Worm (Caenorhabditis elegans): ENCODE measurements around the gene pycr-1.

pycr-1 gene

DNA sequence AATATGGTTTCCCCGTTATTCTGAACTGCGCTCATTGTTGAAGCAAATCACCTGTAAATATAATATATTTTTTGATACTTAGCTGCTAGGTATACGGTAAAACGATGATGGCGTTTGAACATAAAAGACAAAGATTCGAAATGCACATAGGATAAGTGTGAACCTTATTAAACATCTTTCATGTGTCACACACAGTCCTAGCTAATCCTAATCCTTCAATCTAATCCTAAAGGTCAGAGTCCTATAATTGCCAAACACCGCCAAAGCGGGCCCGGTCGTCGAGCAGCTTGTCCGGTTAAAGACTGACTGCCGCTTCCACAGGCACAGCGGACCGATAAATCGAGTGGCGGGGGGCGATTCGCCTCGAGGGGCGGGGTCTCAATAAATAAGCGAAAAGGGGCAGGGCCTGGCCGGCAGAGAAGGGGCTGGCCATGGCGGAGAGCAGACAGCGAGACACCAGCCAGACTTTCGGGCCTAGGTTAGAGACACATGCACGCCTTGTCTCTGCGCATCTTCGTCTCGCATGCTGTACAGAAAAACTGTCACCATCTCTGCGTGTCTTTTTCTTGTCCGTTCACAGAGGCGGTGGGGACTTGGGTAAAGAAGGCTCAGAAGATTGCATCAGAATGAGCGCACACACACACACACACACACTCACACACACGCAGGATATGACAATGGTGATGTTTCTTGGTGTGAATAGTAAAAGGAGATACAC is 25.2 kb downstream of the pycr-1 start, which contains the start of gene F57G12.1 (continued):
- TF ChIP-seq rnt-1 (tag; optimal IDR thresholded peaks at IDR 0.05) (peak; percentile 27), hlh-8 (tag; optimal IDR thresholded peaks at IDR 0.05) (peak; percentile 13), ceh-22 (tag; optimal IDR thresholded peaks at IDR 0.05) (no peak), pag-3 (tag; optimal IDR thresholded peaks at IDR 0.05; ENCODE audit: borderline replicate concordance) (no peak), unc-55 (GFP tag; optimal IDR thresholded peaks at IDR 0.05) (peak; percentile 65), ref-2 (tag; optimal IDR thresholded peaks at IDR 0.05) (peak; percentile 69)

- TF ChIP-seq npax-4 (tag; optimal IDR thresholded peaks at IDR 0.05) = no peak
- no peak for TF ChIP-seq elt-4 (tag; optimal IDR thresholded peaks at IDR 0.05)
- no peak for TF ChIP-seq nfya-1 (tag; optimal IDR thresholded peaks at IDR 0.05)
- TF ChIP-seq lin-11 (tag; optimal IDR thresholded peaks at IDR 0.05) = no peak
- TF ChIP-seq hlh-15 (tag; optimal IDR thresholded peaks at IDR 0.05) = no peak
- TF ChIP-seq pros-1 (tag; optimal IDR thresholded peaks at IDR 0.05) = no peak
- TF ChIP-seq unc-3 (GFP tag; conservative IDR thresholded peaks at IDR 0.05) = no peak
- TF ChIP-seq unc-3 (tag; optimal IDR thresholded peaks at IDR 0.05) = no peak
- no peak for TF ChIP-seq lim-6 (tag; optimal IDR thresholded peaks at IDR 0.05)
- no peak for TF ChIP-seq mec-3 (tag; optimal IDR thresholded peaks at IDR 0.05; ENCODE audit: borderline replicate concordance)
These were observed 26.0 kb downstream of the pycr-1 start for ce11 chrX:12172482-12173134.

ce11 chrX:12173989-12174388 is 27.4 kb downstream of the pycr-1 start:
- TF ChIP-seq ztf-16 (tag; optimal IDR thresholded peaks at IDR 0.05) (no peak), ets-4 (tag; optimal IDR thresholded peaks at IDR 0.05) (no peak), elt-2 (tag; optimal IDR thresholded peaks at IDR 0.05) (no peak), elt-4 (tag; optimal IDR thresholded peaks at IDR 0.05) (no peak), nhr-232 (tag; optimal IDR thresholded peaks at IDR 0.05) (no peak)

DNA sequence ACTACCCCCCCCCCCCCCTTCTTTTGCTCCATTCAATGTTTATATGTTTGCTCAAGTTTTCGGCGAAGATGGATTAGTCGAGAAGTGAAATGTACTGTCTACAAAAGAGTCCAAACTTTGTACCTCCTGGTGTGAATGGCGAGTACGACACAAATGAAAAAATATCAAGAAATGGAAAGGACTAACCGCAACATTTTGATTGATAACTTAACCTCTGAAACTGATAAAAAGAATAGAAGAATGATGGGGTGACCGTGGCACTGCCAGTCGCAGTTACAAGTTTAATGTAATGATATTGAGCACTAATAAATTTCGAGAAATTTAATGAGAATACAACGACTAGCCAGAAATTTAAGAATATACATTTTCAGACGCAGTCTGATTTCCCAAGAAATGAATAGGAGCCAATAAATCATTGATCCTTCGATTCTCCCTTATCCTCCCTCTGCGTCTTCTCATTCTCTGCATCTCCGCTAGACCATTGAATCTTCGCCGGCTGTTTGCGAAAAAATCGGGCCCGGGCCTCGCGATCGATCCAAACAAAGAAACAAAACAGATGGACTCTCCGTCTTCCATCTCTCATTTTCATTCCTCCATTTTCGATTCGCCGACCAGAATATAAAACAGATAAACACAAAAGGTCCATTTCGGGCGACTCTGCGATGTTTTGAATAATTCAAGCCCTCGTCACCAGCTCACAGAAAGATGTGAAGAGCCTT is 28.2 kb downstream of the pycr-1 start:
- TF ChIP-seq nfya-1 (tag; optimal IDR thresholded peaks at IDR 0.05) (peak; percentile 6), unc-55 (GFP tag; optimal IDR thresholded peaks at IDR 0.05) (peak; percentile 24), tbx-7 (tag; optimal IDR thresholded peaks at IDR 0.05) (no peak)

ce11 chrX:12175667-12176278 is 29.1 kb downstream of the pycr-1 start:
- peak; percentile 9 for TF ChIP-seq ceh-2 (tag; optimal IDR thresholded peaks at IDR 0.05)
- no peak for TF ChIP-seq unc-42 (tag; optimal IDR thresholded peaks at IDR 0.05)
- TF ChIP-seq hlh-30 (tag; optimal IDR thresholded peaks at IDR 0.05; ENCODE audit: insufficient read depth) = no peak
- no peak for TF ChIP-seq K09A11.1 (tag; optimal IDR thresholded peaks at IDR 0.05; ENCODE audit: insufficient read depth)
- peak; percentile 35 for TF ChIP-seq unc-55 (GFP tag; optimal IDR thresholded peaks at IDR 0.05)
- TF ChIP-seq che-1 (tag; optimal IDR thresholded peaks at IDR 0.05) = no peak
- TF ChIP-seq ceh-34 (tag; optimal IDR thresholded peaks at IDR 0.05) = peak; percentile 71
- no peak for TF ChIP-seq ceh-45 (GFP tag; IDR thresholded peaks at IDR 0.05)
- no peak for TF ChIP-seq pat-9 (tag; optimal IDR thresholded peaks at IDR 0.05)
- peak; percentile 18 for TF ChIP-seq ceh-19 (GFP tag; optimal IDR thresholded peaks at IDR 0.05)
- TF ChIP-seq rnt-1 (tag; optimal IDR thresholded peaks at IDR 0.05) = peak; percentile 8
- no peak for TF ChIP-seq elt-2 (tag; optimal IDR thresholded peaks at IDR 0.05)
- TF ChIP-seq ceh-9 (tag; optimal IDR thresholded peaks at IDR 0.05) = no peak
- TF ChIP-seq tbx-7 (tag; optimal IDR thresholded peaks at IDR 0.05) = no peak
- TF ChIP-seq sox-4 (tag; optimal IDR thresholded peaks at IDR 0.05) = no peak
- no peak for TF ChIP-seq ref-2 (tag; optimal IDR thresholded peaks at IDR 0.05)
- TF ChIP-seq pros-1 (tag; optimal IDR thresholded peaks at IDR 0.05) = no peak
- peak; percentile 1 for TF ChIP-seq ceh-22 (tag; optimal IDR thresholded peaks at IDR 0.05)
- TF ChIP-seq C08G9.2 (tag; optimal IDR thresholded peaks at IDR 0.05) = no peak
- TF ChIP-seq hlh-8 (tag; optimal IDR thresholded peaks at IDR 0.05) = no peak
- no peak for TF ChIP-seq hlh-6 (tag; optimal IDR thresholded peaks at IDR 0.05)
- no peak for TF ChIP-seq nhr-11 (tag; optimal IDR thresholded peaks at IDR 0.05)
- TF ChIP-seq pag-3 (tag; optimal IDR thresholded peaks at IDR 0.05; ENCODE audit: borderline replicate concordance) = no peak
- TF ChIP-seq sox-2 (GFP tag; IDR thresholded peaks at IDR 0.05) = no peak
- no peak for TF ChIP-seq ceh-48 (tag; optimal IDR thresholded peaks at IDR 0.05)
- TF ChIP-seq ceh-14 (tag; optimal IDR thresholded peaks at IDR 0.05) = no peak
- TF ChIP-seq K02D7.2 (tag; optimal IDR thresholded peaks at IDR 0.05) = no peak
- peak; percentile 9 for TF ChIP-seq elt-4 (tag; optimal IDR thresholded peaks at IDR 0.05)

All from whole organism, late embryonic.